Fruit fly (Drosophila melanogaster) whole organism, prepupa: ENCODE measurements around the gene AGO2.

Source experiments
- Blimp-1 ChIP-seq: fragments of 200-800 bp; sonication (Bioruptor generic); optimal IDR thresholded peaks from 3 replicates; lab custom pipeline; 2017; ENCODE audit warnings: missing biosample characterization, missing genetic modification characterization, mild to moderate bottlenecking, moderate library complexity, missing genetic modification reagents
- CG10669 ChIP-seq: fragments of 200-800 bp; sonication (Bioruptor generic); optimal IDR thresholded peaks from 3 replicates; lab custom pipeline; 2018; ENCODE audit warnings: missing biosample characterization, mild to moderate bottlenecking, missing genetic modification characterization, moderate library complexity
- CG11762 ChIP-seq: fragments of 200-800 bp; sonication (Bioruptor generic); optimal IDR thresholded peaks from 3 replicates; lab custom pipeline; 2016; ENCODE audit warnings: missing biosample characterization, missing genetic modification characterization; ENCODE audit not compliant: insufficient read depth
- CG11902 ChIP-seq: fragments of 200-800 bp; sonication (Bioruptor generic); optimal IDR thresholded peaks from 3 replicates; lab custom pipeline; 2016; ENCODE audit warnings: missing biosample characterization, missing genetic modification characterization
- CG15336 ChIP-seq: fragments of 200-800 bp; sonication (Bioruptor generic); IDR thresholded peaks from 2 replicates; pipeline ENCODE4 v1.3.6; 2022; ENCODE audit warnings: missing biosample characterization, missing genetic modification characterization
- CG1621 ChIP-seq: fragments of 200-800 bp; sonication (Bioruptor generic); optimal IDR thresholded peaks from 3 replicates; lab custom pipeline; 2018; ENCODE audit warnings: missing biosample characterization, mild to moderate bottlenecking, missing genetic modification characterization
- CG16779 ChIP-seq: fragments of 200-800 bp; sonication (Bioruptor generic); optimal IDR thresholded peaks from 3 replicates; lab custom pipeline; 2017; ENCODE audit warnings: missing biosample characterization, mild to moderate bottlenecking, missing genetic modification characterization
- CG3032 ChIP-seq: fragments of 200-800 bp; optimal IDR thresholded peaks from 2 replicates; lab custom pipeline; 2019; ENCODE audit warnings: missing biosample characterization, mild to moderate bottlenecking, missing genetic modification characterization, moderate library complexity
- CG31627 ChIP-seq: fragments of 200-800 bp; sonication (Bioruptor generic); optimal IDR thresholded peaks from 3 replicates; lab custom pipeline; 2016; ENCODE audit warnings: missing biosample characterization, missing genetic modification characterization
- CG32006 ChIP-seq: fragments of 200-800 bp; sonication (Bioruptor generic); optimal IDR thresholded peaks from 3 replicates; lab custom pipeline; 2017; ENCODE audit warnings: missing biosample characterization, mild to moderate bottlenecking, missing genetic modification characterization
- CG34406 ChIP-seq: fragments of 200-800 bp; sonication (Bioruptor generic); optimal IDR thresholded peaks from 3 replicates; lab custom pipeline; 2016; ENCODE audit warnings: missing biosample characterization, missing genetic modification characterization
- CG3919 ChIP-seq: fragments of 200-800 bp; sonication (Bioruptor generic); optimal IDR thresholded peaks from 3 replicates; lab custom pipeline; 2016; ENCODE audit warnings: missing biosample characterization, missing genetic modification characterization
- CG4318 ChIP-seq: fragments of 200-800 bp; sonication (Bioruptor generic); optimal IDR thresholded peaks from 3 replicates; lab custom pipeline; 2017; ENCODE audit warnings: missing biosample characterization, mild to moderate bottlenecking, missing genetic modification characterization
- CG6276 ChIP-seq: fragments of 200-800 bp; sonication (Bioruptor generic); optimal IDR thresholded peaks from 2 replicates; lab custom pipeline; 2017; ENCODE audit warnings: missing biosample characterization, mild to moderate bottlenecking, missing genetic modification characterization
- CG6792 ChIP-seq: fragments of 200-800 bp; sonication (Bioruptor generic); optimal IDR thresholded peaks from 3 replicates; lab custom pipeline; 2016; ENCODE audit warnings: missing biosample characterization, missing genetic modification characterization
- CG6854 ChIP-seq: fragments of 200-800 bp; sonication (Bioruptor generic); optimal IDR thresholded peaks from 2 replicates; lab custom pipeline; 2017; ENCODE audit warnings: missing biosample characterization, mild to moderate bottlenecking, missing genetic modification characterization
- CG7368 ChIP-seq: fragments of 200-800 bp; sonication (Bioruptor generic); optimal IDR thresholded peaks from 3 replicates; lab custom pipeline; 2016; ENCODE audit warnings: missing biosample characterization, missing genetic modification characterization
- CG8119 ChIP-seq: fragments of 200-800 bp; sonication (Bioruptor generic); IDR thresholded peaks from 3 replicates; pipeline ENCODE4 v1.3.6; 2022; ENCODE audit warnings: missing biosample characterization, missing genetic modification characterization
- CG8319 ChIP-seq: fragments of 200-800 bp; sonication (Bioruptor generic); optimal IDR thresholded peaks from 3 replicates; lab custom pipeline; 2016; ENCODE audit warnings: missing biosample characterization, missing genetic modification characterization
- CG8632 ChIP-seq: fragments of 200-800 bp; sonication (Bioruptor generic); optimal IDR thresholded peaks from 3 replicates; lab custom pipeline; 2016; ENCODE audit warnings: missing biosample characterization, missing genetic modification characterization
- CG9139 ChIP-seq: fragments of 200-800 bp; sonication (Bioruptor generic); optimal IDR thresholded peaks from 3 replicates; lab custom pipeline; 2017; ENCODE audit warnings: missing biosample characterization, mild to moderate bottlenecking, missing genetic modification characterization
- Eip75B ChIP-seq: fragments of 200-800 bp; sonication (Bioruptor generic); optimal IDR thresholded peaks from 3 replicates; lab custom pipeline; 2016; ENCODE audit warnings: missing biosample characterization, missing genetic modification characterization
- Eip78C ChIP-seq: fragments of 200-800 bp; sonication (Bioruptor generic); peaks from one replicate; lab custom pipeline; 2016; ENCODE audit warnings: missing biosample characterization, missing genetic modification characterization
- Eip93F ChIP-seq: fragments of 200-800 bp; sonication (Bioruptor generic); optimal IDR thresholded peaks from 2 replicates; lab custom pipeline; 2016; ENCODE audit warnings: missing biosample characterization, mild to moderate bottlenecking, missing genetic modification characterization
- Ets21C ChIP-seq: fragments of 200-800 bp; sonication (Bioruptor generic); optimal IDR thresholded peaks from 3 replicates; lab custom pipeline; 2016; ENCODE audit warnings: missing biosample characterization, missing genetic modification characterization
- Ets96B ChIP-seq: fragments of 200-800 bp; optimal IDR thresholded peaks from 2 replicates; lab custom pipeline; 2019; ENCODE audit warnings: missing biosample characterization, mild to moderate bottlenecking, missing genetic modification characterization, moderate library complexity
- Gug ChIP-seq: fragments of 200-800 bp; sonication (Bioruptor generic); IDR thresholded peaks from 2 replicates; pipeline ENCODE4 v1.3.6; 2022; ENCODE audit warnings: missing biosample characterization, missing genetic modification characterization
- Hr38 ChIP-seq: sonication (Bioruptor generic); optimal IDR thresholded peaks from 2 replicates; lab custom pipeline; 2016; ENCODE audit warnings: missing biosample characterization, missing genetic modification characterization
- Hr4 ChIP-seq: fragments of 200-800 bp; sonication (Bioruptor generic); optimal IDR thresholded peaks from 3 replicates; lab custom pipeline; 2016; ENCODE audit warnings: missing biosample characterization, missing genetic modification characterization
- Lpt ChIP-seq: fragments of 200-800 bp; sonication (Bioruptor generic); optimal IDR thresholded peaks from 3 replicates; lab custom pipeline; 2016; ENCODE audit warnings: missing biosample characterization, missing genetic modification characterization
- Met ChIP-seq: fragments of 200-800 bp; sonication (Bioruptor generic); optimal IDR thresholded peaks from 3 replicates; lab custom pipeline; 2016; ENCODE audit warnings: missing biosample characterization, missing genetic modification characterization
- OdsH ChIP-seq: fragments of 200-800 bp; sonication (Bioruptor generic); optimal IDR thresholded peaks from 3 replicates; lab custom pipeline; 2016; ENCODE audit warnings: missing biosample characterization, missing genetic modification characterization
- Smox ChIP-seq: fragments of 200-800 bp; sonication (Bioruptor generic); optimal IDR thresholded peaks from 3 replicates; lab custom pipeline; 2016; ENCODE audit warnings: missing biosample characterization, missing genetic modification characterization
- Sox14 ChIP-seq: fragments of 200-800 bp; sonication (Bioruptor generic); optimal IDR thresholded peaks from 3 replicates; lab custom pipeline; 2016; ENCODE audit warnings: missing biosample characterization, missing genetic modification characterization
- Sox15 ChIP-seq: fragments of 200-800 bp; sonication (Bioruptor generic); optimal IDR thresholded peaks from 3 replicates; lab custom pipeline; 2016; ENCODE audit warnings: missing biosample characterization, missing genetic modification characterization
- achi ChIP-seq: fragments of 200-800 bp; sonication (Bioruptor generic); optimal IDR thresholded peaks from 3 replicates; lab custom pipeline; 2016; ENCODE audit warnings: missing biosample characterization, missing genetic modification characterization
- cyc ChIP-seq: fragments of 200-800 bp; sonication (Bioruptor generic); optimal IDR thresholded peaks from 3 replicates; lab custom pipeline; 2016; ENCODE audit warnings: missing biosample characterization, missing genetic modification characterization
- dac ChIP-seq: fragments of 200-800 bp; sonication (Bioruptor generic); optimal IDR thresholded peaks from 2 replicates; lab custom pipeline; 2017; ENCODE audit warnings: missing biosample characterization, mild to moderate bottlenecking, missing genetic modification characterization
- dsx ChIP-seq: fragments of 200-800 bp; optimal IDR thresholded peaks from 3 replicates; lab custom pipeline; 2019; ENCODE audit warnings: missing biosample characterization, mild to moderate bottlenecking, missing genetic modification characterization, moderate library complexity; ENCODE audit not compliant: poor library complexity, severe bottlenecking
- eg ChIP-seq: fragments of 200-800 bp; sonication (Bioruptor generic); IDR thresholded peaks from 3 replicates; pipeline ENCODE4 v1.3.6; 2022; ENCODE audit warnings: missing biosample characterization, missing genetic modification characterization
- esn ChIP-seq: fragments of 200-800 bp; sonication (Bioruptor generic); optimal IDR thresholded peaks from 2 replicates; lab custom pipeline; 2016; ENCODE audit warnings: missing biosample characterization, mild to moderate bottlenecking, missing genetic modification characterization, moderate library complexity
- fd59A ChIP-seq: fragments of 200-800 bp; sonication (Bioruptor generic); optimal IDR thresholded peaks from 2 replicates; lab custom pipeline; 2017; ENCODE audit warnings: missing biosample characterization, mild to moderate bottlenecking, missing genetic modification characterization, missing genetic modification reagents
- fkh ChIP-seq: fragments of 200-800 bp; sonication (Bioruptor generic); optimal IDR thresholded peaks from 3 replicates; lab custom pipeline; 2017; ENCODE audit warnings: missing biosample characterization, mild to moderate bottlenecking, missing genetic modification characterization, moderate library complexity
- lz ChIP-seq: fragments of 200-800 bp; sonication (Bioruptor generic); optimal IDR thresholded peaks from 3 replicates; lab custom pipeline; 2016; ENCODE audit warnings: missing biosample characterization, missing genetic modification characterization
- net ChIP-seq: fragments of 200-800 bp; sonication (Bioruptor generic); optimal IDR thresholded peaks from 3 replicates; lab custom pipeline; 2016; ENCODE audit warnings: missing biosample characterization, missing genetic modification characterization
- pdm3 ChIP-seq: fragments of 200-800 bp; sonication (Bioruptor generic); optimal IDR thresholded peaks from 3 replicates; lab custom pipeline; 2016; ENCODE audit warnings: missing biosample characterization, missing genetic modification characterization
- salr ChIP-seq, 2 experiments: fragments of 200-800 bp; sonication (Bioruptor generic); optimal IDR thresholded peaks; 3 replicates each; lab custom pipeline; 2016 to 2018; ENCODE audit warnings: missing biosample characterization in 2 of 2, missing genetic modification characterization in 2 of 2, mild to moderate bottlenecking in 1 of 2
- ss ChIP-seq, 2 experiments: fragments of 200-800 bp; sonication (Bioruptor generic); optimal IDR thresholded peaks; 2 replicates in 1 of 2; 3 replicates in 1 of 2; lab custom pipeline; 2017 to 2018; ENCODE audit warnings: mild to moderate bottlenecking in 2 of 2, missing biosample characterization in 2 of 2, missing genetic modification characterization in 2 of 2, moderate library complexity in 1 of 2
- topi ChIP-seq: fragments of 200-800 bp; sonication (Bioruptor generic); optimal IDR thresholded peaks from 3 replicates; lab custom pipeline; 2016; ENCODE audit warnings: missing biosample characterization, missing genetic modification characterization
- vri ChIP-seq: fragments of 200-800 bp; sonication (Bioruptor generic); optimal IDR thresholded peaks from 3 replicates; lab custom pipeline; 2016; ENCODE audit warnings: missing biosample characterization, mild to moderate bottlenecking, missing genetic modification characterization

Gene AGO2

dm6 chr3L:15587445-15588381 lies 33.8 kb downstream of the AGO2 start, which contains the start of gene CG7656:
TSS of gene CG7656 (minus strand) at chr3L:15588175.
- TF ChIP-seq CG16779: no peak
- no peak for TF ChIP-seq CG11762
- TF ChIP-seq Lpt (GFP tag; lab: Kevin White, UChicago): no peak
- 0 out of 3 replicates have a peak, but pooled peaks have one; percentile 35 for TF ChIP-seq CG8119 (GFP tag; lab: Robert Waterston, UW)
- no peak for TF ChIP-seq CG8632 (GFP tag; lab: Kevin White, UChicago)
- peak; percentile 82 for TF ChIP-seq Eip78C (GFP tag; lab: Kevin White, UChicago)
- TF ChIP-seq Blimp-1 (GFP tag; lab: Kevin White, UChicago): no peak
- no peak for TF ChIP-seq CG1621 (tag; lab: Kevin White, UChicago)
- peak; percentile 68 for TF ChIP-seq esn (GFP tag; lab: Kevin White, UChicago)
- TF ChIP-seq CG4318 (GFP tag; lab: Kevin White, UChicago): no peak
- TF ChIP-seq CG34406: no peak
- TF ChIP-seq Hr38 (GFP tag; lab: Kevin White, UChicago): no peak
- peak; percentile 12 for TF ChIP-seq CG10669 (GFP tag; lab: Kevin White, UChicago)
- peak; percentile 77 for TF ChIP-seq cyc (GFP tag; lab: Kevin White, UChicago)
- peak; percentile 55 for TF ChIP-seq achi (GFP tag; lab: Kevin White, UChicago)
- peak; percentile 68 for TF ChIP-seq Smox (GFP tag; lab: Kevin White, UChicago)
- no peak for TF ChIP-seq CG6276 (GFP tag; lab: Kevin White, UChicago)
- no peak for TF ChIP-seq Eip93F (GFP tag; lab: Kevin White, UChicago)
- peak; percentile 27 for TF ChIP-seq CG8319 (GFP tag; lab: Kevin White, UChicago)
- peak; percentile 29 for TF ChIP-seq CG3032 (tag; lab: Kevin White, UChicago)
- TF ChIP-seq CG3919: peak; percentile 78
- TF ChIP-seq CG6854 (GFP tag; lab: Kevin White, UChicago): peak; percentile 12
- peak; percentile 74 for TF ChIP-seq pdm3
- peak; percentile 65 for TF ChIP-seq Met (GFP tag; lab: Kevin White, UChicago)
- peak; percentile 65 for TF ChIP-seq OdsH
- no peak for TF ChIP-seq Ets21C
- TF ChIP-seq Sox14: peak; percentile 79
- TF ChIP-seq net: peak; percentile 43
- TF ChIP-seq eg: peak; percentile 64
- TF ChIP-seq fkh (GFP tag; lab: Kevin White, UChicago): peak; percentile 58
- TF ChIP-seq CG31627 (GFP tag; lab: Kevin White, UChicago): peak; percentile 79
- peak; percentile 49 for TF ChIP-seq Eip75B
- peak; percentile 27 for TF ChIP-seq CG32006 (GFP tag; lab: Kevin White, UChicago)
- TF ChIP-seq Gug: no peak
- peak; percentile 84 for TF ChIP-seq dsx (GFP tag; lab: Kevin White, UChicago)
- TF ChIP-seq fd59A (GFP tag; lab: Kevin White, UChicago): peak; percentile 2
- TF ChIP-seq topi (GFP tag; lab: Kevin White, UChicago): peak; percentile 30
- TF ChIP-seq CG15336 (GFP tag; lab: Robert Waterston, UW): peak; percentile 48
- peak; percentile 3 for TF ChIP-seq CG6792 (GFP tag; lab: Kevin White, UChicago)
- TF ChIP-seq vri (GFP tag; lab: Kevin White, UChicago): no peak
- TF ChIP-seq CG11902 (GFP tag; lab: Kevin White, UChicago): peak; percentile 14
- TF ChIP-seq Hr4 (GFP tag; lab: Kevin White, UChicago): peak; percentile 58
- peak; percentile 47 for TF ChIP-seq Sox15
- TF ChIP-seq ss (GFP tag; optimal IDR thresholded peaks at IDR 0.05; lab: Kevin White, UChicago): no peak
- no peak for TF ChIP-seq Ets96B (tag; lab: Kevin White, UChicago)
- no peak for TF ChIP-seq salr (GFP tag; optimal IDR thresholded peaks at IDR 0.05; lab: Kevin White, UChicago)
- peak; percentile 56 for TF ChIP-seq CG7368 (GFP tag; lab: Kevin White, UChicago)
- peak; percentile 64 for TF ChIP-seq lz (GFP tag; lab: Kevin White, UChicago)
- TF ChIP-seq CG9139 (GFP tag; lab: Kevin White, UChicago): no peak
- TF ChIP-seq dac (GFP tag; lab: Kevin White, UChicago): no peak
